Worm (Caenorhabditis elegans): ENCODE measurements around the gene ttc-39B.

ce11 chrII:6380866-6381265, 47.1 kb upstream of the ttc-39B start, which contains the start of gene F58F12.12:
- no peak for TF ChIP-seq K02D7.2 (tag; optimal IDR thresholded peaks at IDR 0.05)
- no peak for TF ChIP-seq Y22D7AL.16 (tag; optimal IDR thresholded peaks at IDR 0.05)
- TF ChIP-seq hlh-30 (tag; optimal IDR thresholded peaks at IDR 0.05; ENCODE audit: insufficient read depth): no peak
- TF ChIP-seq ama-1 (optimal IDR thresholded peaks at IDR 0.05): no peak
- TF ChIP-seq ceh-48 (tag; optimal IDR thresholded peaks at IDR 0.05): no peak
- no peak for TF ChIP-seq dmd-4 (tag; optimal IDR thresholded peaks at IDR 0.05; ENCODE audit: borderline replicate concordance)
- TF ChIP-seq pax-1 (tag; optimal IDR thresholded peaks at IDR 0.05): no peak
- TF ChIP-seq ceh-31 (tag; optimal IDR thresholded peaks at IDR 0.05): no peak
- TF ChIP-seq unc-86 (tag; optimal IDR thresholded peaks at IDR 0.05): no peak
